Fruit fly (Drosophila melanogaster) ovary, adult (tissue): ENCODE measurements around the gene Hipk.

Source experiments
- CG17801 ChIP-seq: fragments of 200-800 bp; optimal IDR thresholded peaks from 2 replicates; lab custom pipeline; 2019; ENCODE audit warnings: missing biosample characterization, mild to moderate bottlenecking, missing genetic modification characterization, moderate library complexity; ENCODE audit not compliant: partially characterized antibody

Hipk gene

dm6 chr3L:589290-590281 lies 46.7 kb downstream of the Hipk start:
- no peak for TF ChIP-seq CG17801 (GFP tag; lab: Kevin White, UChicago)

dm6 chr3L:591370-591769 lies 48.5 kb downstream of the Hipk start:
- TF ChIP-seq CG17801 (GFP tag; lab: Kevin White, UChicago) = no peak

dm6 chr3L:592251-592650 lies 49.4 kb downstream of the Hipk start:
- TF ChIP-seq CG17801 (GFP tag; lab: Kevin White, UChicago) = no peak

dm6 chr3L:593102-593501 lies 50.2 kb downstream of the Hipk start, which contains the start of gene MED14:
Gene MED14 (plus strand): TSS chr3L:593246.
- peak; percentile 16 for TF ChIP-seq CG17801 (GFP tag; lab: Kevin White, UChicago)

dm6 chr3L:601104-601503 lies 58.2 kb downstream of the Hipk start:
- TF ChIP-seq CG17801 (GFP tag; lab: Kevin White, UChicago) = no peak

dm6 chr3L:601559-602136 lies 58.8 kb downstream of the Hipk start:
- no peak for TF ChIP-seq CG17801 (GFP tag; lab: Kevin White, UChicago)

dm6 chr3L:602531-602930 lies 59.7 kb downstream of the Hipk start:
- TF ChIP-seq CG17801 (GFP tag; lab: Kevin White, UChicago) = no peak

- TF ChIP-seq CG17801 (GFP tag; lab: Kevin White, UChicago) = no peak
Observed at dm6 chr3L:603188-603587, 60.3 kb downstream of the Hipk start.

- peak; percentile 69 for TF ChIP-seq CG17801 (GFP tag; lab: Kevin White, UChicago)
Observed at dm6 chr3L:603847-604550, 61.1 kb downstream of the Hipk start, which contains the start of gene CG13893. Gene CG13893 (minus strand): TSS chr3L:604008.

dm6 chr3L:604701-605100 lies 61.8 kb downstream of the Hipk start:
- TF ChIP-seq CG17801 (GFP tag; lab: Kevin White, UChicago) = no peak

dm6 chr3L:606490-607327 lies 63.8 kb downstream of the Hipk start, which contains the start of gene Reg-2:
Gene Reg-2 (minus strand): TSS chr3L:606569.
- TF ChIP-seq CG17801 (GFP tag; lab: Kevin White, UChicago) = no peak

- no peak for TF ChIP-seq CG17801 (GFP tag; lab: Kevin White, UChicago)
Observed at dm6 chr3L:607551-608314, 64.9 kb downstream of the Hipk start.

dm6 chr3L:608362-608761 lies 65.5 kb downstream of the Hipk start:
- no peak for TF ChIP-seq CG17801 (GFP tag; lab: Kevin White, UChicago)
